Fruit fly (Drosophila melanogaster) whole organism, embryonic: ENCODE data around the gene CG17364.

Source experiments
- CG11093 ChIP-seq: fragments of 200-800 bp; sonication (Bioruptor generic); IDR thresholded peaks from 3 replicates; pipeline ENCODE4 v1.3.6; 2022; ENCODE audit warnings: missing biosample characterization, missing genetic modification characterization
- CG11560 ChIP-seq: fragments of 200-800 bp; sonication (Bioruptor generic); IDR thresholded peaks from 3 replicates; pipeline ENCODE4 v1.3.6; 2022; ENCODE audit warnings: missing biosample characterization, missing genetic modification characterization
- CG13775 ChIP-seq: fragments of 200-800 bp; sonication (Bioruptor generic); optimal IDR thresholded peaks from 3 replicates; lab custom pipeline; 2017; ENCODE audit warnings: missing biosample characterization, mild to moderate bottlenecking, missing genetic modification characterization
- CG14860 ChIP-seq: fragments of 200-800 bp; sonication (Bioruptor generic); IDR thresholded peaks from 3 replicates; pipeline ENCODE4 v1.3.6; 2022; ENCODE audit warnings: missing biosample characterization, missing genetic modification characterization; ENCODE audit not compliant: partially characterized antibody
- CG15601 ChIP-seq: fragments of 200-800 bp; sonication (Bioruptor generic); optimal IDR thresholded peaks from 3 replicates; lab custom pipeline; 2019; ENCODE audit warnings: missing biosample characterization, mild to moderate bottlenecking, missing genetic modification characterization, moderate library complexity
- CG2129 ChIP-seq: fragments of 200-800 bp; sonication (Bioruptor generic); IDR thresholded peaks from 2 replicates; pipeline ENCODE4 v1.3.6; 2022; ENCODE audit warnings: missing biosample characterization, missing genetic modification characterization; ENCODE audit not compliant: partially characterized antibody
- CG2712 ChIP-seq: fragments of 200-800 bp; optimal IDR thresholded peaks from 3 replicates; lab custom pipeline; 2019; ENCODE audit warnings: missing biosample characterization, mild to moderate bottlenecking, missing genetic modification characterization, moderate library complexity
- CG30403 ChIP-seq: fragments of 200-800 bp; sonication (Bioruptor generic); optimal IDR thresholded peaks from 3 replicates; lab custom pipeline; 2016; ENCODE audit warnings: missing biosample characterization, missing genetic modification characterization
- CG33557 ChIP-seq: fragments of 200-800 bp; sonication (Bioruptor generic); optimal IDR thresholded peaks from 2 replicates; lab custom pipeline; 2019; ENCODE audit warnings: missing biosample characterization, mild to moderate bottlenecking, missing genetic modification characterization, moderate library complexity
- CG34376 ChIP-seq: fragments of 200-800 bp; sonication (Bioruptor generic); optimal IDR thresholded peaks from 2 replicates; lab custom pipeline; 2018; ENCODE audit warnings: missing biosample characterization, mild to moderate bottlenecking, missing genetic modification characterization
- CG3847 ChIP-seq: fragments of 200-800 bp; sonication (Bioruptor generic); IDR thresholded peaks from 2 replicates; pipeline ENCODE4 v1.3.6; 2022; ENCODE audit warnings: missing biosample characterization, missing genetic modification characterization
- CG7963 ChIP-seq: fragments of 200-800 bp; sonication (Bioruptor generic); IDR thresholded peaks from 3 replicates; pipeline ENCODE4 v1.3.6; 2022; ENCODE audit warnings: missing biosample characterization, missing genetic modification characterization; ENCODE audit not compliant: partially characterized antibody
- CG8944 ChIP-seq: fragments of 200-800 bp; sonication (Bioruptor generic); optimal IDR thresholded peaks from 3 replicates; lab custom pipeline; 2016; ENCODE audit warnings: missing biosample characterization, missing genetic modification characterization
- CG9797 ChIP-seq: fragments of 200-800 bp; sonication (Bioruptor generic); optimal IDR thresholded peaks from 3 replicates; lab custom pipeline; 2018; ENCODE audit warnings: missing biosample characterization, mild to moderate bottlenecking, missing genetic modification characterization
- CHES-1-like ChIP-seq: fragments of 200-800 bp; sonication (Bioruptor generic); optimal IDR thresholded peaks from 2 replicates; lab custom pipeline; 2016; ENCODE audit warnings: missing biosample characterization, missing genetic modification characterization
- Chrac-16 ChIP-seq: fragments of 200-800 bp; sonication (Bioruptor generic); optimal IDR thresholded peaks from 3 replicates; lab custom pipeline; 2016; ENCODE audit warnings: missing biosample characterization, missing genetic modification characterization
- Dp ChIP-seq: fragments of 200-800 bp; sonication (Bioruptor generic); optimal IDR thresholded peaks from 2 replicates; lab custom pipeline; 2018; ENCODE audit warnings: missing biosample characterization, mild to moderate bottlenecking, missing genetic modification characterization, moderate library complexity
- Dref ChIP-seq: fragments of 200-800 bp; sonication (Bioruptor generic); IDR thresholded peaks from 2 replicates; pipeline ENCODE4 v1.3.6; 2022; ENCODE audit warnings: missing biosample characterization, missing genetic modification characterization
- ERR ChIP-seq: fragments of 200-800 bp; sonication (Bioruptor generic); optimal IDR thresholded peaks from 2 replicates; lab custom pipeline; 2016; ENCODE audit warnings: missing biosample characterization, missing genetic modification characterization
- Ets65A ChIP-seq: fragments of 200-800 bp; sonication (Bioruptor generic); peaks from one replicate; lab custom pipeline; 2016; ENCODE audit warnings: missing biosample characterization, missing genetic modification characterization
- H2.0 ChIP-seq: fragments of 200-800 bp; sonication (Bioruptor generic); IDR thresholded peaks from 2 replicates; pipeline ENCODE4 v1.3.6; 2022; ENCODE audit warnings: missing biosample characterization, missing genetic modification characterization
- HLH4C ChIP-seq: fragments of 200-800 bp; sonication (Bioruptor generic); IDR thresholded peaks from 3 replicates; pipeline ENCODE4 v1.3.6; 2022; ENCODE audit warnings: missing biosample characterization, missing genetic modification characterization; ENCODE audit not compliant: partially characterized antibody
- HLHmδ ChIP-seq: fragments of 200-800 bp; sonication (Bioruptor generic); optimal IDR thresholded peaks from 2 replicates; lab custom pipeline; 2018; ENCODE audit warnings: missing biosample characterization, mild to moderate bottlenecking, missing genetic modification characterization, moderate library complexity
- Hmr ChIP-seq: fragments of 200-800 bp; sonication (Bioruptor generic); optimal IDR thresholded peaks from 3 replicates; lab custom pipeline; 2017; ENCODE audit warnings: mild to moderate bottlenecking, missing biosample characterization, missing genetic modification reagents, missing genetic modification characterization
- Lhr ChIP-seq: fragments of 200-800 bp; sonication (Bioruptor generic); optimal IDR thresholded peaks from 3 replicates; lab custom pipeline; 2017; ENCODE audit warnings: mild to moderate bottlenecking, missing biosample characterization, missing genetic modification reagents, missing genetic modification characterization
- Lim3 ChIP-seq: fragments of 200-800 bp; sonication (Bioruptor generic); IDR thresholded peaks from 2 replicates; pipeline ENCODE4 v1.3.6; 2022; ENCODE audit warnings: missing biosample characterization, missing genetic modification characterization
- MBD-R2 ChIP-seq: fragments of 200-800 bp; sonication (Bioruptor generic); IDR thresholded peaks from 2 replicates; pipeline ENCODE4 v1.3.6; 2022; ENCODE audit warnings: missing biosample characterization, missing genetic modification characterization
- Mad ChIP-seq: fragments of 200-800 bp; sonication (Bioruptor generic); optimal IDR thresholded peaks from 2 replicates; lab custom pipeline; 2016; ENCODE audit warnings: missing biosample characterization, missing genetic modification characterization
- Sry-β ChIP-seq: fragments of 200-800 bp; sonication (Bioruptor generic); optimal IDR thresholded peaks from 2 replicates; lab custom pipeline; 2018; ENCODE audit warnings: missing biosample characterization, mild to moderate bottlenecking, missing genetic modification characterization, moderate library complexity
- ac ChIP-seq: fragments of 200-800 bp; sonication (Bioruptor generic); optimal IDR thresholded peaks from 3 replicates; lab custom pipeline; 2017; ENCODE audit warnings: missing biosample characterization, mild to moderate bottlenecking, missing genetic modification characterization
- amos ChIP-seq: fragments of 200-800 bp; sonication (Bioruptor generic); IDR thresholded peaks from 2 replicates; pipeline ENCODE4 v1.3.6; 2022; ENCODE audit warnings: missing biosample characterization, missing genetic modification characterization; ENCODE audit not compliant: partially characterized antibody
- bigmax ChIP-seq: fragments of 200-800 bp; sonication (Bioruptor generic); optimal IDR thresholded peaks from 2 replicates; lab custom pipeline; 2018; ENCODE audit warnings: missing biosample characterization, mild to moderate bottlenecking, missing genetic modification characterization
- croc ChIP-seq: fragments of 200-800 bp; sonication (Bioruptor generic); conservative IDR thresholded peaks from 3 replicates; pipeline ENCODE4 v1.3.6; 2022; ENCODE audit warnings: missing biosample characterization, missing genetic modification characterization
- crp ChIP-seq, 2 experiments: fragments of 200-800 bp; sonication (Bioruptor generic); optimal IDR thresholded peaks; 2 replicates in 1 of 2; 3 replicates in 1 of 2; lab custom pipeline; 2017; ENCODE audit warnings: missing biosample characterization in 2 of 2, missing genetic modification characterization in 2 of 2, mild to moderate bottlenecking in 1 of 2, moderate library complexity in 1 of 2
- dati ChIP-seq: fragments of 200-800 bp; sonication (Bioruptor generic); IDR thresholded peaks from 2 replicates; pipeline ENCODE4 v1.3.6; 2022; ENCODE audit warnings: missing biosample characterization, missing genetic modification characterization
- fd64A ChIP-seq: fragments of 200-800 bp; sonication (Bioruptor generic); optimal IDR thresholded peaks from 3 replicates; lab custom pipeline; 2018; ENCODE audit warnings: missing biosample characterization, mild to moderate bottlenecking, missing genetic modification characterization
- hb ChIP-seq: fragments of 200-800 bp; sonication (Bioruptor generic); IDR thresholded peaks from 3 replicates; pipeline ENCODE4 v1.3.6; 2022; ENCODE audit warnings: missing biosample characterization, missing genetic modification characterization; ENCODE audit not compliant: partially characterized antibody
- knrl ChIP-seq: fragments of 200-800 bp; sonication (Bioruptor generic); IDR thresholded peaks from 3 replicates; pipeline ENCODE4 v1.3.6; 2022; ENCODE audit warnings: missing biosample characterization, missing genetic modification characterization; ENCODE audit not compliant: partially characterized antibody
- mld ChIP-seq: fragments of 200-800 bp; sonication (Bioruptor generic); IDR thresholded peaks from 3 replicates; pipeline ENCODE4 v1.3.6; 2022; ENCODE audit warnings: missing biosample characterization, missing genetic modification characterization; ENCODE audit not compliant: partially characterized antibody
- pan ChIP-seq, 4 experiments: fragments of >200 bp in 3 of 4; fragments of 200-800 bp in 1 of 4; sonication (Bioruptor generic) in 1 of 4; optimal IDR thresholded peaks in 3 of 4; IDR thresholded peaks in 1 of 4; 2 replicates each; pipeline versions ENCODE4 v1.3.6 to Lab custom; 2017 to 2022; ENCODE audit warnings: missing biosample characterization in 2 of 4, missing genetic modification characterization in 2 of 4, mixed read lengths in 1 of 4
- pum ChIP-seq: fragments of 200-800 bp; sonication (Bioruptor generic); optimal IDR thresholded peaks from 2 replicates; lab custom pipeline; 2016; ENCODE audit warnings: missing biosample characterization, missing genetic modification characterization
- pzg ChIP-seq: fragments of 200-800 bp; sonication (Bioruptor generic); optimal IDR thresholded peaks from 3 replicates; lab custom pipeline; 2018; ENCODE audit warnings: missing biosample characterization, mild to moderate bottlenecking, missing genetic modification characterization, moderate library complexity
- scrt ChIP-seq: fragments of 200-800 bp; sonication (Bioruptor generic); optimal IDR thresholded peaks from 2 replicates; lab custom pipeline; 2018; ENCODE audit warnings: missing biosample characterization, mild to moderate bottlenecking, missing genetic modification characterization, moderate library complexity
- sd ChIP-seq: fragments of 200-800 bp; sonication (Bioruptor generic); optimal IDR thresholded peaks from 3 replicates; lab custom pipeline; 2018; ENCODE audit warnings: missing biosample characterization, mild to moderate bottlenecking, missing genetic modification characterization, moderate library complexity
- slbo ChIP-seq: fragments of 200-800 bp; sonication (Bioruptor generic); IDR thresholded peaks from 2 replicates; pipeline ENCODE4 v1.3.6; 2022; ENCODE audit warnings: missing biosample characterization, missing genetic modification characterization
- tin ChIP-seq: fragments of 200-800 bp; sonication (Bioruptor generic); optimal IDR thresholded peaks from 3 replicates; lab custom pipeline; 2016; ENCODE audit warnings: missing biosample characterization, missing genetic modification characterization

The CG17364 gene

DNA sequence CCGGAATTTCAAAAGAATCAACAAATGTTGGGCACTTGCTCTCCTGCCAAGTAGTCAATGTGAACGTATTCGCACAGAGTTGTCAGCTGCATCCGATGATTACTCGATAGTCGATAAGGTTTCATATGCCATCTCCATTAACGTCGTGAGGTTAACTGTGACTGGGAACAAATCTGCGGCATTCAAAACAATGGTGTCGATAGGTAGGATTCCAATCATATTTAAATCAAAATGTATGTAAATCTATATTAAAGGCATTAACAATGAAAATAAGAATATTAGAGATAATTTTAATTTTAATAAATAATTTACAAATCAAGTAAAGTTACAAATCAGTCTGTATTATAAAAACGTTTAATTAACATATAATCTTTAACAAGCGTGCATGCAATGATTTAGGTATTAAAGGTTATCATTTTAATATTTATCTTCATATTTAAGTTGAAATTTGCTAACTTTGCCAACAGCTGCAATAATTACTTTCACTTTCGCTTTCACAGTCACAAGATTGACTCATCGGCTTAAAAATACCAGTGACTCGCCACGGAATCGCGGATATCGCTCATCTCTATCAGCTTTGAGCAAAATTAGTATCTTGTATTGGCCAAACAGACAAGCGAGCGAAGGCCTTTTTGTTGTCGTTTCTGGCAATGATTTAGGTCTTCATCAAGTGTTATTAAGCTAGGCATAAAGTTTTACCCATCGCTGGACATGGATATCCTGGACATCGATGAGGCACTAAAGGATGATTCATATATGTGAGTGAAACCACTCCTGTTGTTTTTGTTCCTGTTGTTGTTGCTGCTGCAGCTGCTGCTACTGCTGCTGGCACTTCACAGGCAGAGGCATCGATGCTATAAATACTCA, 28.3 kb downstream of the CG17364 start, which contains the start of the genes Meics, Nxf3 and ssp2 (continued):
- peak; percentile 45 for TF ChIP-seq CG3847 (GFP tag; lab: Robert Waterston, UW)
- TF ChIP-seq Mad: no peak
- TF ChIP-seq slbo: peak; percentile 79
- no peak for TF ChIP-seq CG11093
- peak; percentile 20 for TF ChIP-seq CG8944 (GFP tag; lab: Kevin White, UChicago)
- TF ChIP-seq scrt (GFP tag; lab: Kevin White, UChicago): no peak
- TF ChIP-seq sd (tag; lab: Kevin White, UChicago): no peak
- TF ChIP-seq CG15601 (tag; lab: Kevin White, UChicago): peak; percentile 36
- TF ChIP-seq Hmr (GFP tag; lab: Kevin White, UChicago): no peak
- peak; percentile 40 for TF ChIP-seq Dp (GFP tag; lab: Kevin White, UChicago)
- TF ChIP-seq pzg: peak; percentile 60
- TF ChIP-seq CG34376: no peak
- peak; percentile 65 for TF ChIP-seq CG7963 (GFP tag; lab: Robert Waterston, UW)
- peak; percentile 49; the same call in 2 of the 3 replicates for TF ChIP-seq CG14860 (GFP tag; lab: Robert Waterston, UW)
- peak; percentile 31; the same call in 1 of the 2 replicates for TF ChIP-seq CG2129
- no peak for TF ChIP-seq Lim3 (GFP tag; lab: Robert Waterston, UW)
- peak; percentile 79 for TF ChIP-seq Sry-β (GFP tag; lab: Kevin White, UChicago)
- TF ChIP-seq HLHmδ: peak; percentile 27
- peak; percentile 58 for TF ChIP-seq CG13775 (GFP tag; lab: Kevin White, UChicago)
- peak; percentile 30 for TF ChIP-seq CG2712 (tag; lab: Kevin White, UChicago)
- TF ChIP-seq dati: no peak
- TF ChIP-seq fd64A (GFP tag; lab: Kevin White, UChicago): no peak
- TF ChIP-seq ERR (GFP tag; lab: Kevin White, UChicago): peak; percentile 0
- peak; percentile 96 for TF ChIP-seq Ets65A (GFP tag; lab: Kevin White, UChicago)
- TF ChIP-seq tin: peak; percentile 38
- TF ChIP-seq CG9797 (GFP tag; lab: Kevin White, UChicago): peak; percentile 71
- TF ChIP-seq pan (optimal IDR thresholded peaks at IDR 0.05; lab: Kevin White, UChicago): no peak
- TF ChIP-seq pan (GFP tag; optimal IDR thresholded peaks at IDR 0.05 in 1 of 2, IDR thresholded peaks at IDR 0.05 in 1 of 2): no peak
- peak; percentile 17 for TF ChIP-seq CHES-1-like (GFP tag; lab: Kevin White, UChicago)
- no peak for TF ChIP-seq CG11560 (tag; lab: Robert Waterston, UW)
- TF ChIP-seq hb (GFP tag; lab: Robert Waterston, UW): peak; percentile 71; the same call in 2 of the 3 replicates
- TF ChIP-seq ac (GFP tag; lab: Kevin White, UChicago): peak; percentile 18
- TF ChIP-seq croc (GFP tag; lab: Robert Waterston, UW): no peak
- TF ChIP-seq Lhr (GFP tag; lab: Kevin White, UChicago): peak; percentile 14
- TF ChIP-seq Chrac-16: peak; percentile 7
- TF ChIP-seq crp (GFP tag; optimal IDR thresholded peaks at IDR 0.05; lab: Kevin White, UChicago): peak in 1 of 2 experiments; percentile 47
- peak; percentile 79 for TF ChIP-seq knrl (GFP tag; lab: Robert Waterston, UW)
- TF ChIP-seq bigmax: no peak
- TF ChIP-seq amos (GFP tag; lab: Robert Waterston, UW): peak; percentile 82
- TF ChIP-seq MBD-R2 (GFP tag; lab: Robert Waterston, UW): peak; percentile 79
- peak; percentile 27 for TF ChIP-seq pum (GFP tag; lab: Kevin White, UChicago)
- peak; percentile 47; the same call in 1 of the 3 replicates for TF ChIP-seq HLH4C (GFP tag; lab: Robert Waterston, UW)
- TF ChIP-seq CG30403: peak; percentile 60
- peak; percentile 34; the same call in 1 of the 2 replicates for TF ChIP-seq H2.0 (GFP tag; lab: Robert Waterston, UW)
- peak; percentile 62 for TF ChIP-seq CG33557 (GFP tag; lab: Kevin White, UChicago)
- TF ChIP-seq Dref (GFP tag; lab: Robert Waterston, UW): peak; percentile 65
- peak; percentile 39; the same call in 1 of the 3 replicates for TF ChIP-seq mld
